Fruit fly (Drosophila melanogaster): ENCODE measurements around the gene ppk15.
A peak's percentile ranks its signal among the peaks of the same experiment; 100 is the strongest.

The ppk15 gene

dm6 chr3R:26429619-26430018 is 26.2 kb upstream of the ppk15 start (continued):
- no peak for TF ChIP-seq eg (GFP tag; IDR thresholded peaks at IDR 0.05)
- TF ChIP-seq Eip93F (GFP tag; optimal IDR thresholded peaks at IDR 0.05): no peak
- TF ChIP-seq Ets96B (tag; optimal IDR thresholded peaks at IDR 0.05): peak; percentile 36
- peak; percentile 83 for TF ChIP-seq Eip78C (GFP tag)
- TF ChIP-seq svp (GFP tag): peak; percentile 63
- TF ChIP-seq Smox (GFP tag; optimal IDR thresholded peaks at IDR 0.05): no peak
- no peak for TF ChIP-seq CG16779 (tag; optimal IDR thresholded peaks at IDR 0.05)
- TF ChIP-seq CG7368 (GFP tag; optimal IDR thresholded peaks at IDR 0.05): peak; percentile 25
- TF ChIP-seq CG11902 (GFP tag; optimal IDR thresholded peaks at IDR 0.05): peak; percentile 26
- no peak for TF ChIP-seq CG31627 (GFP tag; optimal IDR thresholded peaks at IDR 0.05)
- TF ChIP-seq Eip75B (GFP tag; optimal IDR thresholded peaks at IDR 0.05): no peak
- peak; percentile 19; the same call in 1 of the 3 replicates for TF ChIP-seq CG8119 (GFP tag; IDR thresholded peaks at IDR 0.05)

- TF ChIP-seq CG3032 (tag; optimal IDR thresholded peaks at IDR 0.05) (peak; percentile 16), CG8632 (GFP tag; optimal IDR thresholded peaks at IDR 0.05) (peak; percentile 5), topi (GFP tag; optimal IDR thresholded peaks at IDR 0.05) (peak; percentile 28), Eip78C (GFP tag) (peak; percentile 82), eg (GFP tag; IDR thresholded peaks at IDR 0.05) (0 out of 3 replicates have a peak, but pooled peaks have one; percentile 26), ss (GFP tag; optimal IDR thresholded peaks at IDR 0.05) (peak; percentile 35 to 40), Hr4 (GFP tag; optimal IDR thresholded peaks at IDR 0.05) (peak; percentile 73), CG6808 (GFP tag; optimal IDR thresholded peaks at IDR 0.05) (peak; percentile 19), spab (GFP tag; optimal IDR thresholded peaks at IDR 0.05) (peak; percentile 20), Hr39 (GFP tag; optimal IDR thresholded peaks at IDR 0.05) (no peak), Ets96B (tag; optimal IDR thresholded peaks at IDR 0.05) (peak; percentile 50), CG8319 (GFP tag; optimal IDR thresholded peaks at IDR 0.05) (no peak), CG6792 (GFP tag; optimal IDR thresholded peaks at IDR 0.05) (peak; percentile 4), fkh (GFP tag; optimal IDR thresholded peaks at IDR 0.05) (no peak), Sox14 (GFP tag; optimal IDR thresholded peaks at IDR 0.05) (peak; percentile 44), CG1621 (tag; optimal IDR thresholded peaks at IDR 0.05) (no peak), CG31627 (GFP tag; optimal IDR thresholded peaks at IDR 0.05) (no peak), CG11762 (GFP tag; optimal IDR thresholded peaks at IDR 0.05; ENCODE audit: insufficient read depth) (peak; percentile 12), vri (GFP tag; optimal IDR thresholded peaks at IDR 0.05) (no peak), CG7368 (GFP tag; optimal IDR thresholded peaks at IDR 0.05) (no peak), CG6163 (GFP tag; IDR thresholded peaks at IDR 0.05) (no peak), pdm3 (GFP tag; optimal IDR thresholded peaks at IDR 0.05) (peak; percentile 34), Blimp-1 (GFP tag; optimal IDR thresholded peaks at IDR 0.05) (no peak), acj6 (GFP tag; optimal IDR thresholded peaks at IDR 0.05) (peak; percentile 23), svp (GFP tag) (peak; percentile 66), CG16779 (tag; optimal IDR thresholded peaks at IDR 0.05) (no peak), esn (GFP tag; optimal IDR thresholded peaks at IDR 0.05) (peak; percentile 32), Met (GFP tag; optimal IDR thresholded peaks at IDR 0.05) (peak; percentile 29), OdsH (GFP tag; optimal IDR thresholded peaks at IDR 0.05) (peak; percentile 56), Smox (GFP tag; optimal IDR thresholded peaks at IDR 0.05) (peak; percentile 5), CG10631 (GFP tag; optimal IDR thresholded peaks at IDR 0.05) (peak; percentile 34), Hr38 (GFP tag; optimal IDR thresholded peaks at IDR 0.05) (no peak), Eip75B (GFP tag; optimal IDR thresholded peaks at IDR 0.05) (peak; percentile 36), CG32006 (GFP tag; optimal IDR thresholded peaks at IDR 0.05) (peak; percentile 65), CG4318 (GFP tag; optimal IDR thresholded peaks at IDR 0.05) (peak; percentile 10), Sox102F (GFP tag; optimal IDR thresholded peaks at IDR 0.05) (no peak), CG10669 (GFP tag; optimal IDR thresholded peaks at IDR 0.05) (peak; percentile 52), lz (GFP tag; optimal IDR thresholded peaks at IDR 0.05) (peak; percentile 24), CG34406 (GFP tag; optimal IDR thresholded peaks at IDR 0.05) (peak; percentile 25), dac (GFP tag; optimal IDR thresholded peaks at IDR 0.05) (no peak), CG11902 (GFP tag; optimal IDR thresholded peaks at IDR 0.05) (no peak), CG15336 (GFP tag; IDR thresholded peaks at IDR 0.05) (0 out of 2 replicates have a peak, but pooled peaks have one; percentile 21), Ets21C (GFP tag; optimal IDR thresholded peaks at IDR 0.05) (no peak), cyc (GFP tag; optimal IDR thresholded peaks at IDR 0.05) (peak; percentile 27), CG6276 (GFP tag; optimal IDR thresholded peaks at IDR 0.05) (peak; percentile 26), CG9139 (GFP tag; optimal IDR thresholded peaks at IDR 0.05) (peak; percentile 22), fd59A (GFP tag; optimal IDR thresholded peaks at IDR 0.05) (peak; percentile 19)
Measured at dm6 chr3R:26428220-26428619, 24.8 kb upstream of the ppk15 start.
